Worm (Caenorhabditis elegans): ENCODE results near the gene F33H12.1.

F33H12.1 gene

DNA sequence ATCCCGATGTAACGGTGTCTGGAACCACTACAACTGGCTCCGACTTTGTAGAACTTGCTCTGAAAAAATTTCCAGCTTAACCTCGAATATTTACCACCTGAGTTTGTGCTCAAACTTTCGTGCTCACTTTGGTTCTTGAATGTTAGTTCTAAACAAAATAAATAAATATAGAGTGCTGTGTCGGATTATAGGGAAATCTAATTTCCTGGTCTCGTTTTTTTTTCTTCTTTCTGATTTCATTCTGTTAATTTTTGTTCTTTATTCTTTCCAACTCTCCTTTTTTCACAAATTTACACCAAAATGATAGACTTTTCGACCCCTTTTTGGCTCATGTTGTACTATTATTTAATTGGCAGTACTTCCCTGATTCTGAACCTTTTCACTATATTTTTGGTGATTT, 29.0 kb downstream of the F33H12.1 start, which contains the start of gene sri-37:
Gene sri-37 (plus strand): TSS at position 301 of the 400 bp plus-strand sequence.
- TF ChIP-seq C34B4.2 (tag; optimal IDR thresholded peaks at IDR 0.05), result no peak
- no peak for TF ChIP-seq dpl-1 (GFP tag; optimal IDR thresholded peaks at IDR 0.05)
- no peak for TF ChIP-seq nhr-85 (tag)
- no peak for TF ChIP-seq ceh-63 (GFP tag; optimal IDR thresholded peaks at IDR 0.05)
- no peak for TF ChIP-seq nhr-77 (tag; optimal IDR thresholded peaks at IDR 0.05)
- no peak for TF ChIP-seq lin-13 (GFP tag; optimal IDR thresholded peaks at IDR 0.05)
- no peak for TF ChIP-seq irx-1 (tag; optimal IDR thresholded peaks at IDR 0.05)

DNA sequence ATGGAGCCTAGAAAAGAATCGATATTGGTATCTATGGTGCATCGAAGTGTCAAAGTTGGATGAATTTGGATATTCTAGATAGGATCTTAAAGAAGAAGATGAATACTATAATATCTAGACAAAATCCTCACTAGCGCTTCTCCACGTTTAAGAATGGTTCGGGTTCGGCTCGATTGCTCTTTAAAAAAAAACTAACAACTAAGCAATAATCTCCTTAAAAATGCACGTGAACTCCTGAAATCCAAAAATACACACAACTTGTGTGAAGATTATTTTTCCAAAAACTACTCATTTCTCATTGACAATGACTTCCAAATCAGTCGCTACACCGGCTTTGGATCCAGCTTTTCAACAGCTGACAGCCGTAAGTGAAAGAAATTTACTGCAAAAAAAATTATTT, 30.9 kb downstream of the F33H12.1 start, which contains the start of gene D2062.1:
Gene D2062.1 (plus strand): TSS at position 301 of the 400 bp plus-strand sequence.
- TF ChIP-seq nhr-84 (tag; optimal IDR thresholded peaks at IDR 0.05) (no peak), lsy-2 (tag; optimal IDR thresholded peaks at IDR 0.05) (no peak), mef-2 (tag; optimal IDR thresholded peaks at IDR 0.05) (no peak), fos-1 (tag; optimal IDR thresholded peaks at IDR 0.05) (no peak), zip-4 (GFP tag; optimal IDR thresholded peaks at IDR 0.05) (no peak), pqm-1 (tag; optimal IDR thresholded peaks at IDR 0.05) (no peak), nhr-71 (tag; optimal IDR thresholded peaks at IDR 0.05) (no peak), ceh-8 (GFP tag; optimal IDR thresholded peaks at IDR 0.05) (no peak), aha-1 (tag; optimal IDR thresholded peaks at IDR 0.05) (no peak), unc-130 (tag; optimal IDR thresholded peaks at IDR 0.05) (no peak), sup-37 (GFP tag; optimal IDR thresholded peaks at IDR 0.05) (no peak), ama-1 (optimal IDR thresholded peaks at IDR 0.05) (no peak), mdl-1 (tag; optimal IDR thresholded peaks at IDR 0.05) (no peak), vab-15 (tag; optimal IDR thresholded peaks at IDR 0.05) (no peak), snu-23 (GFP tag; optimal IDR thresholded peaks at IDR 0.05) (no peak), nhr-20 (tag; optimal IDR thresholded peaks at IDR 0.05) (no peak)

DNA sequence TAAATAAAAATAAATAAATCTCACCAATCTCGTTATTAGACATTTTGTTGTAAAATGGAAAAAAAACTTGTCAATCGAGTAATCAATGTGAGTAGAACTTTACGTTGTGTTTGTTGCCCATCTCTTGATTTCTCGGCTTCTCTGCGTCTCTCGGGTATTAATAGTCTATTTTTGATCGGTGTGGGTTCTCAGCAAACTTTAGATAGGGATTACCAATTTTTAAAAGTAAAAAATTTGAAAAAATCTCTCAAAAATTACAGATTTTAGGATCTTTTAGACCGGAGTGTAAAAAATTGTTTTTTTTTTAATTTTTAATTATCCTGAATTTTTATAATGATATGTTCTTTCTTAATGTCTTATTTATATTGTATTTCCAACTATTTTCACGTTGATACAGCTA, 37.1 kb downstream of the F33H12.1 start, which contains the start of gene F22E5.21:
Gene F22E5.21 (minus strand): TSS at position 101 of the 400 bp plus-strand sequence.
- no peak for TF ChIP-seq hlh-17 (GFP tag; optimal IDR thresholded peaks at IDR 0.05; ENCODE audit: borderline replicate concordance)
- no peak for TF ChIP-seq dpl-1 (GFP tag; optimal IDR thresholded peaks at IDR 0.05)
- TF ChIP-seq snu-23 (GFP tag; optimal IDR thresholded peaks at IDR 0.05), result no peak
- no peak for TF ChIP-seq mdl-1 (tag; optimal IDR thresholded peaks at IDR 0.05)
- no peak for TF ChIP-seq sup-37 (GFP tag; optimal IDR thresholded peaks at IDR 0.05)
- TF ChIP-seq nhr-76 (tag; optimal IDR thresholded peaks at IDR 0.05), result no peak
- no peak for TF ChIP-seq hpl-2 (GFP tag; optimal IDR thresholded peaks at IDR 0.05)
- no peak for TF ChIP-seq ceh-63 (GFP tag; optimal IDR thresholded peaks at IDR 0.05)
- TF ChIP-seq fkh-4 (tag; optimal IDR thresholded peaks at IDR 0.05; ENCODE audit: borderline replicate concordance), result no peak
- TF ChIP-seq swsn-7 (tag; optimal IDR thresholded peaks at IDR 0.05), result no peak
- no peak for TF ChIP-seq egl-13 (tag; optimal IDR thresholded peaks at IDR 0.05)
- TF ChIP-seq tbx-2 (tag; optimal IDR thresholded peaks at IDR 0.05), result no peak
- no peak for TF ChIP-seq lir-3 (tag; optimal IDR thresholded peaks at IDR 0.05; ENCODE audit: poor library complexity)
- no peak for TF ChIP-seq ceh-8 (GFP tag; optimal IDR thresholded peaks at IDR 0.05)

DNA sequence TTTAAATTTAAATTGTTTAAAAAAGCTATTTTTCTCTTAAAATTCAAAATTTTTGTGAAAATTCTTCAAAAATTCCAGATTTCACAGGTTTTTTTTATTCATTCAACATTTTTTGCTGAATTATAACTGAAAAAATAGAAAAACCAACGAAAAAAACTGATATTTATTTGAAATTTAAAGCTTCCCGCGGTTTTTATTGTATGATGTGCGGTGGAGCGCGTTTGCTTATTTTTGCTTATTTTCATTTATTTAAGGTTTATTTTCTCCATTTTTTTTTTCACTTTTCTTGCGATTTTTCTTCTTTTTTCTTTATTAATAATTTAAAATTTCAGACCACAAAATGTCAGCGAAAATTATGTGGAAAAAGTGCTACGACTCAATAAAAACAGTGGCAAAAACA, 37.8 kb downstream of the F33H12.1 start, which contains the start of gene F22E5.9:
Gene F22E5.9 (plus strand): TSS at position 327 of the 400 bp plus-strand sequence.
- TF ChIP-seq C16A3.4 (tag; optimal IDR thresholded peaks at IDR 0.05) (peak; percentile 16), F16B12.6 (tag; optimal IDR thresholded peaks at IDR 0.05) (no peak), lin-35 (GFP tag; optimal IDR thresholded peaks at IDR 0.05) (peak; percentile 80 to 92), dpl-1 (GFP tag; optimal IDR thresholded peaks at IDR 0.05) (peak; percentile 81 to 91 (median 89)), efl-1 (optimal IDR thresholded peaks at IDR 0.05) (peak; percentile 91 to 97), efl-1 (GFP tag; optimal IDR thresholded peaks at IDR 0.05 in 1 of 2) (peak; percentile 91 to 99), mdl-1 (tag; optimal IDR thresholded peaks at IDR 0.05) (no peak), mab-9 (GFP tag; IDR thresholded peaks at IDR 0.05) (no peak), grh-1 (GFP tag; IDR thresholded peaks at IDR 0.05) (no peak), isw-1 (GFP tag; IDR thresholded peaks at IDR 0.05) (no peak), skn-1 (tag; optimal IDR thresholded peaks at IDR 0.05) (peak; percentile 57), irx-1 (tag; optimal IDR thresholded peaks at IDR 0.05) (peak; percentile 4), ceh-88 (GFP tag; IDR thresholded peaks at IDR 0.05) (no peak), xbp-1 (tag; optimal IDR thresholded peaks at IDR 0.05) (peak; percentile 9), snu-23 (GFP tag; optimal IDR thresholded peaks at IDR 0.05) (no peak), swsn-7 (tag; optimal IDR thresholded peaks at IDR 0.05) (peak; percentile 17), mep-1 (tag; optimal IDR thresholded peaks at IDR 0.05) (no peak), nhr-84 (tag; optimal IDR thresholded peaks at IDR 0.05) (no peak), ets-5 (GFP tag; IDR thresholded peaks at IDR 0.05) (no peak), fkh-8 (tag; optimal IDR thresholded peaks at IDR 0.05) (no peak), lsy-2 (tag; optimal IDR thresholded peaks at IDR 0.05) (peak; percentile 33 to 59), nhr-85 (tag) (peak; percentile 48), unc-130 (tag; optimal IDR thresholded peaks at IDR 0.05) (no peak), nhr-20 (tag; optimal IDR thresholded peaks at IDR 0.05) (peak; percentile 25), blmp-1 (tag; optimal IDR thresholded peaks at IDR 0.05) (peak; percentile 13)

Measured in whole organism, L1 larva.